In the genomic region with DNA sequence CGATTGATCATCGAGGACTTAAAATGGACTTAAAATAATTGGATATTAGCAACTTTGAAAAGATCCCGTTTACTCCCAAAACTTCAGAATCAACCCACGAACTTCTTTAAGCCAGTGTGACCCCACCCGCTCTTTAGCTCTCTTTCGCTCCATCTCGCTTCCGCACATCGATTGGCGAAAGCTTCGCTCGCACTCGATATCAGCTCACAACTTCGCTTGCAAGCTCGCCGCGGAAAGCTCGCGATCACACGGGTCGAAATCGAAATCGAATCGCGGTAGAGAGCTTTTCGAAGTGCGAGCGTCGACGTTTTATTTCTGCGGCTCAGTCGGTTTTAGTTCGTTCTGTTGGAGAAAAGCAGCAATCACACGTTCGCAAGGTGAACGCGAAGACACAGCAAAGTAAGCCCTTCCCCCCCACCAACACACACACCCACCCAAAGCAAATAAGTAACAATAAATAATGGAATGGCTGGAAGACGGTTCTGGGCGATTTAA, we compare ENCODE assay signal across 2 fruit fly cellular contexts.
TF ChIP-seq lines count a peak whose summit lies in the region.

A gene (plus strand): TSS at position 278 of the 495 bp plus-strand sequence.

TF ChIP-seq in whole organism, embryonic, 481 proteins besides CTCF, POLR2A, EP300 and RAD21 (continued from another document and continues in another):
- TF ChIP-seq vfl (GFP tag; optimal IDR thresholded peaks at IDR 0.05; lab: Kevin White, UChicago) = peak; percentile 24
- no peak for TF ChIP-seq Atf6 (GFP tag; IDR thresholded peaks at IDR 0.05; lab: Robert Waterston, UW)
- TF ChIP-seq CG7556 (GFP tag; optimal IDR thresholded peaks at IDR 0.05; lab: Kevin White, UChicago) = no peak
- no peak for TF ChIP-seq CG16813 (GFP tag; IDR thresholded peaks at IDR 0.05; lab: Robert Waterston, UW; ENCODE audit: partially characterized antibody)
- TF ChIP-seq grn (GFP tag; optimal IDR thresholded peaks at IDR 0.05; lab: Kevin White, UChicago) = no peak
- TF ChIP-seq HmgZ (tag; optimal IDR thresholded peaks at IDR 0.05; lab: Kevin White, UChicago) = peak; percentile 76
- no peak for TF ChIP-seq Doc2 (GFP tag; IDR thresholded peaks at IDR 0.05; lab: Robert Waterston, UW)
- TF ChIP-seq D (optimal IDR thresholded peaks at IDR 0.05; lab: Kevin White, UChicago) = no peak
- no peak for TF ChIP-seq D (GFP tag; optimal IDR thresholded peaks at IDR 0.05; lab: Kevin White, UChicago)
- no peak for TF ChIP-seq CG3838 (GFP tag; optimal IDR thresholded peaks at IDR 0.05; lab: Kevin White, UChicago)
- TF ChIP-seq YL-1 (GFP tag; optimal IDR thresholded peaks at IDR 0.05; lab: Kevin White, UChicago) = peak; percentile 2
- peak; percentile 55 for TF ChIP-seq grau (tag; optimal IDR thresholded peaks at IDR 0.05; lab: Kevin White, UChicago)
- peak; percentile 68 for TF ChIP-seq Vsx1 (GFP tag; optimal IDR thresholded peaks at IDR 0.05; lab: Kevin White, UChicago)
- TF ChIP-seq bigmax (GFP tag; optimal IDR thresholded peaks at IDR 0.05; lab: Kevin White, UChicago) = peak; percentile 14
- peak; percentile 87 for TF ChIP-seq Med (GFP tag; lab: Kevin White, UChicago)
- peak; percentile 75 for TF ChIP-seq CG1603 (tag; optimal IDR thresholded peaks at IDR 0.05; lab: Kevin White, UChicago)
- TF ChIP-seq trh (GFP tag; optimal IDR thresholded peaks at IDR 0.05; lab: Kevin White, UChicago) = peak; percentile 3
- no peak for TF ChIP-seq Nf-YA (GFP tag; IDR thresholded peaks at IDR 0.05; lab: Robert Waterston, UW)
- no peak for TF ChIP-seq zen (tag; optimal IDR thresholded peaks at IDR 0.05; lab: Kevin White, UChicago)
- TF ChIP-seq CG1233 (GFP tag; optimal IDR thresholded peaks at IDR 0.05; lab: Kevin White, UChicago) = no peak
- TF ChIP-seq pnt (GFP tag; optimal IDR thresholded peaks at IDR 0.05; lab: Kevin White, UChicago) = no peak
- peak; percentile 9 for TF ChIP-seq CG4328 (GFP tag; optimal IDR thresholded peaks at IDR 0.05; lab: Kevin White, UChicago)
- peak; percentile 57 for TF ChIP-seq Ets97D (GFP tag; optimal IDR thresholded peaks at IDR 0.05; lab: Kevin White, UChicago)
- TF ChIP-seq CG7963 (GFP tag; IDR thresholded peaks at IDR 0.05; lab: Robert Waterston, UW; ENCODE audit: partially characterized antibody) = peak; percentile 59; the same call in 1 of the 3 replicates
- TF ChIP-seq CG6272 (GFP tag; IDR thresholded peaks at IDR 0.05; lab: Robert Waterston, UW) = no peak
- TF ChIP-seq sisA (GFP tag; IDR thresholded peaks at IDR 0.05; lab: Robert Waterston, UW) = peak; percentile 56
- TF ChIP-seq Bteb2 (GFP tag; optimal IDR thresholded peaks at IDR 0.05; lab: Kevin White, UChicago) = peak; percentile 50
- peak; percentile 69 for TF ChIP-seq CG3407 (GFP tag; optimal IDR thresholded peaks at IDR 0.05; lab: Kevin White, UChicago)
- peak; percentile 49 for TF ChIP-seq nom (GFP tag; optimal IDR thresholded peaks at IDR 0.05; lab: Kevin White, UChicago)
- TF ChIP-seq ttk (GFP tag; IDR thresholded peaks at IDR 0.05; lab: Robert Waterston, UW) = no peak
- TF ChIP-seq knrl (GFP tag; IDR thresholded peaks at IDR 0.05; lab: Robert Waterston, UW; ENCODE audit: partially characterized antibody) = peak; percentile 56; the same call in 2 of the 3 replicates
- TF ChIP-seq jumu (GFP tag; optimal IDR thresholded peaks at IDR 0.05; lab: Kevin White, UChicago) = peak; percentile 57
- peak; percentile 73 for TF ChIP-seq CG9932 (GFP tag; IDR thresholded peaks at IDR 0.05; lab: Robert Waterston, UW)
- peak; percentile 63 for TF ChIP-seq CG30403 (GFP tag; optimal IDR thresholded peaks at IDR 0.05; lab: Kevin White, UChicago)
- no peak for TF ChIP-seq CG4617 (GFP tag; optimal IDR thresholded peaks at IDR 0.05; lab: Kevin White, UChicago; ENCODE audit: borderline replicate concordance)
- no peak for TF ChIP-seq nmo (GFP tag; optimal IDR thresholded peaks at IDR 0.05; lab: Kevin White, UChicago)
- TF ChIP-seq HLHmδ (GFP tag; optimal IDR thresholded peaks at IDR 0.05; lab: Kevin White, UChicago) = no peak
- TF ChIP-seq Tbp (GFP tag; optimal IDR thresholded peaks at IDR 0.05; lab: Kevin White, UChicago) = no peak
- TF ChIP-seq Meics (GFP tag; optimal IDR thresholded peaks at IDR 0.05; lab: Kevin White, UChicago) = no peak
- TF ChIP-seq CG8359 (GFP tag; optimal IDR thresholded peaks at IDR 0.05; lab: Kevin White, UChicago; ENCODE audit: borderline replicate concordance) = no peak
- no peak; the same call in 1 of the 2 replicates for TF ChIP-seq seq (GFP tag; IDR thresholded peaks at IDR 0.05; lab: Robert Waterston, UW)
- TF ChIP-seq pros (GFP tag; optimal IDR thresholded peaks at IDR 0.05; lab: Kevin White, UChicago) = no peak
- peak; percentile 29 for TF ChIP-seq scrt (GFP tag; optimal IDR thresholded peaks at IDR 0.05; lab: Kevin White, UChicago)
- TF ChIP-seq CG15514 (GFP tag; optimal IDR thresholded peaks at IDR 0.05; lab: Kevin White, UChicago) = peak; percentile 84
- TF ChIP-seq Fer3 (tag; optimal IDR thresholded peaks at IDR 0.05; lab: Kevin White, UChicago) = no peak
- peak; percentile 58; the same call in 2 of the 3 replicates for TF ChIP-seq Dbx (GFP tag; IDR thresholded peaks at IDR 0.05; lab: Robert Waterston, UW)
- peak; percentile 41 for TF ChIP-seq Atf3 (GFP tag; optimal IDR thresholded peaks at IDR 0.05; lab: Kevin White, UChicago)
- no peak for TF ChIP-seq E2f1 (GFP tag; IDR thresholded peaks at IDR 0.05; lab: Robert Waterston, UW)
- TF ChIP-seq CG10565 (GFP tag; optimal IDR thresholded peaks at IDR 0.05; lab: Kevin White, UChicago) = no peak
- peak; percentile 67 for TF ChIP-seq CG12391 (tag; optimal IDR thresholded peaks at IDR 0.05; lab: Kevin White, UChicago)
- peak; percentile 75 for TF ChIP-seq Camta (GFP tag; optimal IDR thresholded peaks at IDR 0.05; lab: Kevin White, UChicago)
- no peak for TF ChIP-seq CG8924 (tag; optimal IDR thresholded peaks at IDR 0.05; lab: Kevin White, UChicago)
- TF ChIP-seq HmgD (GFP tag; optimal IDR thresholded peaks at IDR 0.05; lab: Kevin White, UChicago) = peak; percentile 79
- TF ChIP-seq odd (GFP tag; optimal IDR thresholded peaks at IDR 0.05; lab: Kevin White, UChicago) = peak; percentile 71
- TF ChIP-seq nerfin-1 (tag; optimal IDR thresholded peaks at IDR 0.05; lab: Kevin White, UChicago) = no peak
- TF ChIP-seq Abd-B (GFP tag; optimal IDR thresholded peaks at IDR 0.05; lab: Kevin White, UChicago) = no peak
- peak; percentile 57 for TF ChIP-seq CG17328 (GFP tag; IDR thresholded peaks at IDR 0.05; lab: Robert Waterston, UW)
- TF ChIP-seq CG2199 (GFP tag; IDR thresholded peaks at IDR 0.05; lab: Robert Waterston, UW) = 0 out of 3 replicates have a peak, but pooled peaks have one; percentile 14
- TF ChIP-seq ash1 (GFP tag; optimal IDR thresholded peaks at IDR 0.05; lab: Kevin White, UChicago) = no peak
- peak; percentile 51; the same call in 1 of the 3 replicates for TF ChIP-seq CG34422 (GFP tag; IDR thresholded peaks at IDR 0.05; lab: Robert Waterston, UW)
- TF ChIP-seq gem (tag; optimal IDR thresholded peaks at IDR 0.05; lab: Kevin White, UChicago) = peak; percentile 24
- TF ChIP-seq CG4360 (GFP tag; IDR thresholded peaks at IDR 0.05; lab: Robert Waterston, UW) = no peak
- TF ChIP-seq NK7.1 (GFP tag; optimal IDR thresholded peaks at IDR 0.05; lab: Kevin White, UChicago) = no peak

TF ChIP-seq in whole organism, prepupa, 60 proteins besides CTCF, POLR2A, EP300 and RAD21 (continued from another document):
- peak; percentile 69 for TF ChIP-seq esn (GFP tag; optimal IDR thresholded peaks at IDR 0.05; lab: Kevin White, UChicago)
- TF ChIP-seq spab (GFP tag; optimal IDR thresholded peaks at IDR 0.05; lab: Kevin White, UChicago) = no peak
- TF ChIP-seq eg (GFP tag; IDR thresholded peaks at IDR 0.05; lab: Robert Waterston, UW) = 0 out of 3 replicates have a peak, but pooled peaks have one; percentile 20
- no peak for TF ChIP-seq Met (GFP tag; optimal IDR thresholded peaks at IDR 0.05; lab: Kevin White, UChicago)
- peak in 1 of 2 experiments; percentile 37 for TF ChIP-seq salr (GFP tag; optimal IDR thresholded peaks at IDR 0.05; lab: Kevin White, UChicago)
- no peak for TF ChIP-seq Hr4 (GFP tag; optimal IDR thresholded peaks at IDR 0.05; lab: Kevin White, UChicago)
- TF ChIP-seq Ets96B (tag; optimal IDR thresholded peaks at IDR 0.05; lab: Kevin White, UChicago) = no peak
- no peak for TF ChIP-seq Eip78C (GFP tag; lab: Kevin White, UChicago)
- TF ChIP-seq CG15336 (GFP tag; IDR thresholded peaks at IDR 0.05; lab: Robert Waterston, UW) = no peak
- TF ChIP-seq CG11762 (GFP tag; optimal IDR thresholded peaks at IDR 0.05; lab: Kevin White, UChicago; ENCODE audit: insufficient read depth) = no peak
- no peak for TF ChIP-seq Hr38 (GFP tag; optimal IDR thresholded peaks at IDR 0.05; lab: Kevin White, UChicago)
- TF ChIP-seq CG16779 (tag; optimal IDR thresholded peaks at IDR 0.05; lab: Kevin White, UChicago) = no peak
- TF ChIP-seq CG32006 (GFP tag; optimal IDR thresholded peaks at IDR 0.05; lab: Kevin White, UChicago) = peak; percentile 45
- TF ChIP-seq CG6808 (GFP tag; optimal IDR thresholded peaks at IDR 0.05; lab: Kevin White, UChicago) = no peak
- TF ChIP-seq achi (GFP tag; optimal IDR thresholded peaks at IDR 0.05; lab: Kevin White, UChicago) = no peak
- TF ChIP-seq dsx (GFP tag; optimal IDR thresholded peaks at IDR 0.05; lab: Kevin White, UChicago; ENCODE audit: poor library complexity, severe bottlenecking) = no peak
- TF ChIP-seq Lpt (GFP tag; optimal IDR thresholded peaks at IDR 0.05; lab: Kevin White, UChicago) = no peak
- TF ChIP-seq Hr39 (GFP tag; optimal IDR thresholded peaks at IDR 0.05; lab: Kevin White, UChicago) = peak; percentile 44
- no peak for TF ChIP-seq CG4318 (GFP tag; optimal IDR thresholded peaks at IDR 0.05; lab: Kevin White, UChicago)
- TF ChIP-seq CG7368 (GFP tag; optimal IDR thresholded peaks at IDR 0.05; lab: Kevin White, UChicago) = no peak
- TF ChIP-seq CG11902 (GFP tag; optimal IDR thresholded peaks at IDR 0.05; lab: Kevin White, UChicago) = no peak
- TF ChIP-seq CG8632 (GFP tag; optimal IDR thresholded peaks at IDR 0.05; lab: Kevin White, UChicago) = no peak
- peak; percentile 62 for TF ChIP-seq dac (GFP tag; optimal IDR thresholded peaks at IDR 0.05; lab: Kevin White, UChicago)
- TF ChIP-seq vri (GFP tag; optimal IDR thresholded peaks at IDR 0.05; lab: Kevin White, UChicago) = peak; percentile 35
- TF ChIP-seq acj6 (GFP tag; optimal IDR thresholded peaks at IDR 0.05; lab: Kevin White, UChicago) = peak; percentile 58
- TF ChIP-seq OdsH (GFP tag; optimal IDR thresholded peaks at IDR 0.05; lab: Kevin White, UChicago) = peak; percentile 60
- TF ChIP-seq Ets21C (GFP tag; optimal IDR thresholded peaks at IDR 0.05; lab: Kevin White, UChicago) = peak; percentile 39
- no peak for TF ChIP-seq CG3032 (tag; optimal IDR thresholded peaks at IDR 0.05; lab: Kevin White, UChicago)
- no peak for TF ChIP-seq fd59A (GFP tag; optimal IDR thresholded peaks at IDR 0.05; lab: Kevin White, UChicago)
- peak; percentile 43 for TF ChIP-seq CG6854 (GFP tag; optimal IDR thresholded peaks at IDR 0.05; lab: Kevin White, UChicago)
- no peak for TF ChIP-seq CG11294 (GFP tag; IDR thresholded peaks at IDR 0.05; lab: Robert Waterston, UW)
- TF ChIP-seq topi (GFP tag; optimal IDR thresholded peaks at IDR 0.05; lab: Kevin White, UChicago) = peak; percentile 11
- peak; percentile 52 for TF ChIP-seq CG34406 (GFP tag; optimal IDR thresholded peaks at IDR 0.05; lab: Kevin White, UChicago)
- TF ChIP-seq CG31627 (GFP tag; optimal IDR thresholded peaks at IDR 0.05; lab: Kevin White, UChicago) = peak; percentile 56
- peak; percentile 62 for TF ChIP-seq lz (GFP tag; optimal IDR thresholded peaks at IDR 0.05; lab: Kevin White, UChicago)
- TF ChIP-seq CG8119 (GFP tag; IDR thresholded peaks at IDR 0.05; lab: Robert Waterston, UW) = no peak
- TF ChIP-seq Gug (GFP tag; IDR thresholded peaks at IDR 0.05; lab: Robert Waterston, UW) = no peak
- TF ChIP-seq Sox102F (GFP tag; optimal IDR thresholded peaks at IDR 0.05; lab: Kevin White, UChicago) = peak; percentile 66
- peak; percentile 18 for TF ChIP-seq CG3919 (GFP tag; optimal IDR thresholded peaks at IDR 0.05; lab: Kevin White, UChicago)
- peak; percentile 21 for TF ChIP-seq CG9139 (GFP tag; optimal IDR thresholded peaks at IDR 0.05; lab: Kevin White, UChicago)
- no peak for TF ChIP-seq CG10669 (GFP tag; optimal IDR thresholded peaks at IDR 0.05; lab: Kevin White, UChicago)
